Worm (Caenorhabditis elegans): ENCODE measurements around the gene gsp-1.

Gene gsp-1

ce11 chrV:10679080-10679479 is 3.1 kb upstream of the gsp-1 start:
- TF ChIP-seq mxl-3 (GFP tag; optimal IDR thresholded peaks at IDR 0.05) (no peak), lsy-2 (tag; optimal IDR thresholded peaks at IDR 0.05) (peak in 1 of 2 experiments; percentile 8), hlh-30 (tag; optimal IDR thresholded peaks at IDR 0.05; ENCODE audit: insufficient read depth) (no peak), ZK546.5 (tag; optimal IDR thresholded peaks at IDR 0.05) (no peak)

ce11 chrV:10679990-10680602 is 2.1 kb upstream of the gsp-1 start:
- no peak for TF ChIP-seq nhr-42 (GFP tag; IDR thresholded peaks at IDR 0.05)
- peak in 1 of 2 experiments; percentile 77 for TF ChIP-seq lsy-2 (tag; optimal IDR thresholded peaks at IDR 0.05)
- TF ChIP-seq Y48G9A.11 (GFP tag; IDR thresholded peaks at IDR 0.05): no peak
- TF ChIP-seq aha-1 (tag): peak; percentile 65
- TF ChIP-seq snpc-1.2 (GFP tag; IDR thresholded peaks at IDR 0.05): no peak
- TF ChIP-seq mes-2 (tag; optimal IDR thresholded peaks at IDR 0.05; ENCODE audit: poor library complexity, severe bottlenecking): peak; percentile 24
- TF ChIP-seq fkh-10 (GFP tag; optimal IDR thresholded peaks at IDR 0.05): peak; percentile 43

ce11 chrV:10681117-10681959 is 884 bp upstream of the gsp-1 start:
- TF ChIP-seq mdt-29 (GFP tag; IDR thresholded peaks at IDR 0.05) (no peak), mxl-3 (GFP tag; optimal IDR thresholded peaks at IDR 0.05) (peak; percentile 88), ceh-32 (tag; optimal IDR thresholded peaks at IDR 0.05; ENCODE audit: poor library complexity) (no peak), ces-1 (GFP tag; optimal IDR thresholded peaks at IDR 0.05) (no peak), spr-1 (tag; optimal IDR thresholded peaks at IDR 0.05) (peak; percentile 56), daf-8 (GFP tag; IDR thresholded peaks at IDR 0.05) (no peak), ctbp-1 (GFP tag; IDR thresholded peaks at IDR 0.05) (0 out of 2 replicates have a peak, but pooled peaks have one; percentile 8), ZK337.2 (GFP tag; IDR thresholded peaks at IDR 0.05) (no peak), F10B5.3 (tag; optimal IDR thresholded peaks at IDR 0.05) (no peak), rbr-2 (tag; optimal IDR thresholded peaks at IDR 0.05) (peak; percentile 27), mdl-1 (tag; optimal IDR thresholded peaks at IDR 0.05) (peak in 1 of 2 experiments; percentile 78), nhr-28 (tag; optimal IDR thresholded peaks at IDR 0.05) (peak; percentile 57), dpl-1 (GFP tag; optimal IDR thresholded peaks at IDR 0.05) (peak; percentile 1), ceh-62 (tag; optimal IDR thresholded peaks at IDR 0.05) (no peak), lim-7 (GFP tag; IDR thresholded peaks at IDR 0.05) (0 out of 2 replicates have a peak, but pooled peaks have one; percentile 17), T26A8.4 (GFP tag; IDR thresholded peaks at IDR 0.05) (0 out of 2 replicates have a peak, but pooled peaks have one; percentile 39), hmg-1.1 (GFP tag; IDR thresholded peaks at IDR 0.05) (peak; percentile 53; the same call in 1 of the 2 replicates), nhr-25 (tag; optimal IDR thresholded peaks at IDR 0.05; ENCODE audit: borderline replicate concordance, insufficient read depth) (no peak), pqm-1 (tag; optimal IDR thresholded peaks at IDR 0.05) (peak; percentile 47), nhr-6 (tag; optimal IDR thresholded peaks at IDR 0.05) (no peak), zip-11 (GFP tag; IDR thresholded peaks at IDR 0.05) (no peak), nhr-48 (tag; optimal IDR thresholded peaks at IDR 0.05) (peak; percentile 77), unc-62 (GFP tag; optimal IDR thresholded peaks at IDR 0.05 in 1 of 2) (peak in 1 of 2 experiments; percentile 56), unc-62 (tag; optimal IDR thresholded peaks at IDR 0.05) (no peak), lin-1 (GFP tag; IDR thresholded peaks at IDR 0.05) (peak; percentile 23; the same call in 1 of the 2 replicates), ZK546.5 (tag; optimal IDR thresholded peaks at IDR 0.05) (no peak), aha-1 (tag) (peak; percentile 75), egl-43 (GFP tag; IDR thresholded peaks at IDR 0.05) (0 out of 2 replicates have a peak, but pooled peaks have one; percentile 11), gei-8 (GFP tag; optimal IDR thresholded peaks at IDR 0.05) (peak; percentile 6), sdz-12 (GFP tag; optimal IDR thresholded peaks at IDR 0.05) (no peak), attf-4 (tag; optimal IDR thresholded peaks at IDR 0.05) (peak; percentile 1), T20F7.1 (GFP tag; optimal IDR thresholded peaks at IDR 0.05) (no peak), ceh-44 (GFP tag; IDR thresholded peaks at IDR 0.05) (no peak), saeg-2 (GFP tag; IDR thresholded peaks at IDR 0.05) (no peak), R02D3.7 (tag; optimal IDR thresholded peaks at IDR 0.05) (no peak), zfp-2 (tag; optimal IDR thresholded peaks at IDR 0.05) (no peak), tag-97 (GFP tag; IDR thresholded peaks at IDR 0.05) (no peak)

Measured in whole organism, L4 larva.